Fruit fly (Drosophila melanogaster): ENCODE results near the gene CG10793.

CG10793 gene

dm6 chrX:3316302-3316701 lies at the start of gene CG10793:
CG10793 (minus strand) TSS chrX:3316402.
- TF ChIP-seq CG8478 (optimal IDR thresholded peaks at IDR 0.05) (no peak), CTCF (optimal IDR thresholded peaks at IDR 0.05) (no peak)

DNA sequence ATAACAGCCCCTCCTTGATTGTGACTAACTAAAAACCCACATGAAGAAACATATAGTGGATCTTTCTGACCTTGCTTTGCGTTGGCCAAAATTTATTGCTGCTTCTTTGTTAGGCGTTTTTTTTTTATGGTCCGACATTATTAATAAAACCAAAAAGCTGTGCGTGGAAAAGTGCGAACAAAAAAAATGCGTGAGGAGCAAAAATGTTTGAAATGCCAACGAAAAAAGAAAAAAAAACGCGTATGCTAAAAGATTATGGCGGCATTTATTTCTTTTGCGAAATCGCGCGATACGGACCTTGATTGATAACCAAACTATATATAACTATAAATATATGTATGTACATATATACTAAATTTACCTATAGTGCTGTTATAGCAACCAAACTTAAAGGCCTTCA lies 49.4 kb upstream of the CG10793 start:
- no peak for TF ChIP-seq CG8478 (optimal IDR thresholded peaks at IDR 0.05)
- TF ChIP-seq CTCF (optimal IDR thresholded peaks at IDR 0.05) = no peak

dm6 chrX:3363676-3364075 lies 47.5 kb upstream of the CG10793 start:
- TF ChIP-seq CTCF (optimal IDR thresholded peaks at IDR 0.05) (no peak), CG8478 (optimal IDR thresholded peaks at IDR 0.05) (no peak)

dm6 chrX:3362436-3362835 lies 46.2 kb upstream of the CG10793 start:
- TF ChIP-seq CG8478 (optimal IDR thresholded peaks at IDR 0.05) = no peak
- TF ChIP-seq CTCF (optimal IDR thresholded peaks at IDR 0.05) = no peak

DNA sequence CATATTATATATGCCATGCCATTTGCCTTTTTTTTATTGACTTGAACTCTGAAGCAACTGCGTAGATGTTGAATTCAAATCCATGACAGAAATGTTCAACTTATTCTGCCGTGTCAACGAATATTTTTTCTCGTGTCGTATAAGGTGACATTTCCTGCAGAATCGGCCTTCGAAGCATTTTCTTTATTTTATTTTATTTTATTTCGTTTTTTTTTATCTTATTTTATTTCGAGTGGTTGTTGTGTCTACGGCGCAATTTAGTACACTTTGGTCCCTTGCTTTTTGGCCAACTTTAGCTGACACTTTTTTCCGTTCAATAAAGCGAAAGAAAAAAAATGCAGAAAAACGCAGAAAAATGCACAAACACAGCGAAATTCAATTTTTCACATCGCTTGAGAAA lies 45.5 kb upstream of the CG10793 start:
- TF ChIP-seq CG8478 (optimal IDR thresholded peaks at IDR 0.05) (no peak), CTCF (optimal IDR thresholded peaks at IDR 0.05) (no peak)

DNA sequence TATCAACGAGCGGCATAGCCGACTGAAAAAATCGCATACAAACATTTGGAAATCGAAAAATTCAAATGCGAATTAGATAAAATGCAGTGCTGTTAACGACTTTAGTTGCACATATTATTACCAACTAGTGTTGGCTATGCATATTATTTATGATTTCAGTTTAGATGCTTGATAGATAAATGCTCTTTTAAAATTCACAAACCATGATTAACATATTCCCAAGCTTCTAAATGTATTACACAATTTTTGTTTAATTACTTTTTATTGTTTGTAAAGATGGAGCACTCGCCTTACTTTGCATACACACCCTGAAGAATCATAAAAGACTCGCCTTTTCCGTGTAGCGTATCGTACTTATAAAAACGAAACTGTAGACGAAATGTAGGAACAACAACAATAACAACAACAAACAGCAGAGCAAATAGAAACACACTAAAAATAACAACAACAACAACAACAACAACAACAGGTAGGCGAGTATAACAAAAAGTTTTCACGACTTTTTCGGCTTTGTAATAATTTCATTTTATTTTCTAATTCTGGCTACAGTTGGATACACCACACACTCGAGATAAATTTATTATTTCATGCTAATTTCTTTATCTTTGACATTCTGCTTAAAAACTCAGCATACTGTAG lies 44.4 kb upstream of the CG10793 start:
- TF ChIP-seq CG8478 (optimal IDR thresholded peaks at IDR 0.05) (no peak), CTCF (optimal IDR thresholded peaks at IDR 0.05) (no peak)

dm6 chrX:3358875-3359274 lies 42.7 kb upstream of the CG10793 start:
- TF ChIP-seq CG8478 (optimal IDR thresholded peaks at IDR 0.05) (no peak), CTCF (optimal IDR thresholded peaks at IDR 0.05) (no peak)

dm6 chrX:3357724-3358179 lies 41.5 kb upstream of the CG10793 start:
- TF ChIP-seq CG8478 (optimal IDR thresholded peaks at IDR 0.05) = no peak
- TF ChIP-seq CTCF (optimal IDR thresholded peaks at IDR 0.05) = no peak

DNA sequence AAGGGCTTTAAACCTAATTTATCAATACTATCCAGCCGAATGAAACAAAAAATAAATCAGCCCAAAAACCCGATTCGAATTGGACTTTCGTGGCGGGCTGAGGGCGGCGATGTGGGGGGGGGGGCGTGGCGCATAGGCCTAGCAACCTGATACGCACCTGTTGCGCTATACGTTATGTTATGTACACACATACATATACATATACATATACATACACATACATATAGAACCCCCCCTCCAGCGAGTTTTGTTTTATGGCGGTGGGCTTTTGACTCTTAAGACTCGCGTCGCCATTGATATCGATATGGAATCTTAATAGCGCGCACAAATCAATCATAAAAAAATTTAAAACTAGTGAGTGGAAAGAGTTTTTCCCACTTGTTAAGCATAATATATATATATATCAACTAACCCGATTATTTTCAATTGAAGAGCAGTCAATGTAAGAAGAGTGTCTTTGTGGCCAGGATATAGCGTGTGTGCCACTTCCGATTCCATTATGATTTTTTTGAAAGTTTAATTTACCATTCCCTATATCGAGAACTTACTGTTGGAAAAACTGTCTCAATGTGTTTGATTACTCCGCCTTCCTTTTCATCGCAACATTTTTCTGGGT lies 40.8 kb upstream of the CG10793 start:
- TF ChIP-seq CG8478 (optimal IDR thresholded peaks at IDR 0.05) (no peak), CTCF (optimal IDR thresholded peaks at IDR 0.05) (no peak)

DNA sequence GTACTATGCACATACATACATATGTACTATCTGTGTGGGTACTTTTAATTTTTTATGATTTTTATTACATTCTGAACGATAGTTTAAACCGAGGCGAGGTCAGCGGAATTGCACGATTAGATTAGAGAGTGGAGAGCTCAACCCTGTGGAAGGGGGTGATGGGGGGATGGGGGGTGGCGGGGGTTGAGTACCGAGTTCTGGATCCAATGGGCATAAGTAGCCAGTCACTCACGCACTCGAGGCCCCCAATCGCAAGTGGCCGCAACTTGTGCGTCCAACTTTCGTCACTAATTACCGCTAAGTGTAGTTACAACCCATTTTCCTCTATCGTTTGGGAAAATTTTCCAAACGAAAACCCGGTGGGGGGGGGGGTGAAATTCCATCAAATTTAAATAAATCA lies 40.1 kb upstream of the CG10793 start:
- TF ChIP-seq CG8478 (optimal IDR thresholded peaks at IDR 0.05) (no peak), CTCF (optimal IDR thresholded peaks at IDR 0.05) (no peak)

DNA sequence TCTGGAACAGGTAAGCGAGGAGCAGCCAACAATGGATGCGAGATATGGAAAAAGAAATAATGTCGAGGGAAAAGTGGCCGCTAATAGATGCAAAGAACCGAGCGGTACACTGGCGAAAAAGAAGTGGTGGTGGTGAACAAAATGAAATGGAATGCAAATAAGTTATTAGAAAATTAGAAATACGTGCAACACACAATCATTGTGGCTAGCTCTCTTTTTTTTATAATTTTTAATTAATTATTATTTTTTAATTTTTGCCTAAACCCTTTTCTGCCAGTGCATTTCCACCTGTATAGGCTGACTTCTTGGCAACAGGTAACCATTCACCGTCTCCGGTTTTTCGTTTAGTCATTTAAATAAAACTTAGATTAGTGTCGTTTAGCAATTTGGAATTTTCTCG lies 39.0 kb upstream of the CG10793 start:
- no peak for TF ChIP-seq CTCF (optimal IDR thresholded peaks at IDR 0.05)
- no peak for TF ChIP-seq CG8478 (optimal IDR thresholded peaks at IDR 0.05)

DNA sequence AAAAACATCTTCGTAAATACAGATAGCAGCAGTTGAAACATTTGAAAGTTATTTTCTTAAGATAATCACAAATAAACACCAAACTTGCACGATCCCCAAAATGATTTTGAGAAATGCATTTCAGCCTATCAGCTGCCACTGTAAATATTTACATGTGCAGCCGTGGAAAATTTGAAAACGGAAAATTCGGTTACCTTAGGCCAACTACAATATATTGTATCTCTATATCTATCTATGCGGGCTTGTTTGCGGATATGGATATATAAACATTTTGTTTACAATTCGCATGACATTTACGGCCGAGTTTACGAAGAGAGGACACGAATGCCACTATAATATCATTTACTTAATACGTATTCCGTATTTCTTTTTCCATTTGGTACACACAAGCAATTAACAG lies 38.2 kb upstream of the CG10793 start:
- no peak for TF ChIP-seq CG8478 (optimal IDR thresholded peaks at IDR 0.05)
- no peak for TF ChIP-seq CTCF (optimal IDR thresholded peaks at IDR 0.05)

DNA sequence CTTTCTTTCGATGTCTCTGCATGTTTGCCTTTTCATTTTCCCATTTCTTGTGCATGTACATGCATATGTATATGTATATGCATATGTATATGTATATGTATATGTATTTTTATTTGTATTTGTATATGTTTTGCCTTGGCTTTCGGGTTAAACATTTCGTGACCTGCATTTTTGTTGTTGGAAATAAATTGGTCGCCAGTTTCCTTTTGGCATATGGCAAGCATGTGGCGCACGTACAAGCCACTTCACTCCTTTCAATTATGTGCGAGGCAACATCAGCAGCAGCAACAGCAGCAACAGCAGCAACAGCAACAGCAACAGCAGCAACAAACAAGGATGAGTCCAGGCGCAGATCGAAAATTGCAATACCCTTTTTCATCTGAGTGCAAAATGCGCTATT lies 35.4 kb upstream of the CG10793 start:
- TF ChIP-seq CG8478 (optimal IDR thresholded peaks at IDR 0.05) (no peak), CTCF (optimal IDR thresholded peaks at IDR 0.05) (no peak)

dm6 chrX:3350982-3351381 lies 34.8 kb upstream of the CG10793 start:
- TF ChIP-seq CTCF (optimal IDR thresholded peaks at IDR 0.05) (no peak), CG8478 (optimal IDR thresholded peaks at IDR 0.05) (no peak)

DNA sequence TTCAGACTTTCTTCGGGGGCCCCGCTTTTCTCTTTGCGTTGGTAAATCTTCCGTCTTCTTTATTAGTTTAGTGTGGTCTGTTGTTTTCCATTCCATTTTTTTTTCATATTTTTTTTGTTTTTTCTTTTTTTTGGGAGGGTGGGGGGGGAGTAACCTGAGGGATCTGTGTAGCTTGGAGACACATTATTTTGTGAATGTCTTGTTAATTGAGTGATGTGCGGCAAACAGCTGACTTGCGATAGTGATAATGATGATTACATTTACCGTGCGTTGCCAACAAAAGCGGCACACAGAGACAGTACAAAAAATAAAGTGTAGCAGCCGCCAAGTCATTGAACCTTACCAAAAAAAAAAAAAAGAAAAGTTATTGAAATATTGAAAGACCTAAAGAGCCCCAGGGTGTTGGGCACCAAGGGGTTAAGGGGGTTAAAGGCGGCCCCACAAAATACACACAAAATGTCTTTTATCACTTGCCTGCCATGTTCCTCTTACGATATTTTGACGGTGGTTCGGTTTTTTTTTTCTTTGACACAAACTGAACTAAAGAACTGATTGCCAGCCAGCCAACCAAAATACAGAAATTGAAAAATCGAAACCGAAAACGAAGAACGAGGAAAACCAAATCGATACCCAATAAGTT lies 33.5 kb upstream of the CG10793 start:
- no peak for TF ChIP-seq CTCF (optimal IDR thresholded peaks at IDR 0.05)
- no peak for TF ChIP-seq CG8478 (optimal IDR thresholded peaks at IDR 0.05)

- TF ChIP-seq CG8478 (optimal IDR thresholded peaks at IDR 0.05) = no peak
These were observed 30.5 kb upstream of the CG10793 start for dm6 chrX:3346643-3347109.
